Worm (Caenorhabditis elegans) whole organism, L1 larva: ENCODE results near the gene math-6.

Source experiments
- Y116A8C.19 ChIP-seq: sonication (generic microtip); optimal IDR thresholded peaks from 2 replicates; lab custom pipeline; 2016; ENCODE audit warnings: missing compliant biosample characterization, missing genetic modification characterization, borderline replicate concordance
- elt-3 ChIP-seq, 6 experiments: fragments of 150-350 bp in 1 of 6; sonication (generic microtip); optimal IDR thresholded peaks; 2 replicates each; lab custom pipeline; 2017 to 2018; ENCODE audit warnings: missing biosample characterization in 6 of 6, missing genetic modification characterization in 6 of 6, inconsistent platforms in 1 of 6
- isw-1 ChIP-seq: fragments of 200-800 bp; sonication (Bioruptor generic); IDR thresholded peaks from 2 replicates; pipeline ENCODE4 v1.3.6; 2022; ENCODE audit warnings: missing genetic modification characterization, missing compliant biosample characterization
- nhr-28 ChIP-seq: fragments of 150-350 bp; optimal IDR thresholded peaks from 2 replicates; lab custom pipeline; 2014; ENCODE audit warnings: missing biosample characterization, missing genetic modification characterization
- pax-3 ChIP-seq: fragments of 200-800 bp; sonication (Bioruptor generic); optimal IDR thresholded peaks from 2 replicates; lab custom pipeline; 2018; ENCODE audit warnings: mild to moderate bottlenecking, missing genetic modification characterization, moderate library complexity, missing compliant biosample characterization

- TF ChIP-seq isw-1 (no peak), elt-3 (tag; optimal IDR thresholded peaks at IDR 0.05; lab: Kevin White, UChicago) (no peak), pax-3 (tag; lab: Kevin White, UChicago) (no peak), Y116A8C.19 (tag; lab: Kevin White, UChicago) (no peak), nhr-28 (tag; lab: Kevin White, UChicago) (no peak)
Measured at ce11 chrII:1870875-1871592, 13.5 kb downstream of the math-6 start, which contains the start of gene math-10.
